Worm (Caenorhabditis elegans): Measurements from ENCODE around the gene C11E4.8.
A peak's percentile ranks its signal among the peaks of the same experiment; 100 is the strongest.

ce11 chrX:9667391-9667790 lies 47.2 kb downstream of the C11E4.8 start:
- no peak for TF ChIP-seq nhr-11 (tag; optimal IDR thresholded peaks at IDR 0.05)
- TF ChIP-seq ces-1 (GFP tag; optimal IDR thresholded peaks at IDR 0.05) = no peak
- no peak for TF ChIP-seq nhr-28 (tag; optimal IDR thresholded peaks at IDR 0.05)
- TF ChIP-seq jun-1 (tag; optimal IDR thresholded peaks at IDR 0.05) = no peak
- peak; percentile 57 for TF ChIP-seq mep-1 (tag; optimal IDR thresholded peaks at IDR 0.05)
- peak; percentile 47 for TF ChIP-seq nhr-237 (tag; optimal IDR thresholded peaks at IDR 0.05)
- no peak for TF ChIP-seq zag-1 (tag; optimal IDR thresholded peaks at IDR 0.05)
